Fruit fly (Drosophila melanogaster): Measurements from ENCODE around the gene CG34316.

The CG34316 gene

DNA sequence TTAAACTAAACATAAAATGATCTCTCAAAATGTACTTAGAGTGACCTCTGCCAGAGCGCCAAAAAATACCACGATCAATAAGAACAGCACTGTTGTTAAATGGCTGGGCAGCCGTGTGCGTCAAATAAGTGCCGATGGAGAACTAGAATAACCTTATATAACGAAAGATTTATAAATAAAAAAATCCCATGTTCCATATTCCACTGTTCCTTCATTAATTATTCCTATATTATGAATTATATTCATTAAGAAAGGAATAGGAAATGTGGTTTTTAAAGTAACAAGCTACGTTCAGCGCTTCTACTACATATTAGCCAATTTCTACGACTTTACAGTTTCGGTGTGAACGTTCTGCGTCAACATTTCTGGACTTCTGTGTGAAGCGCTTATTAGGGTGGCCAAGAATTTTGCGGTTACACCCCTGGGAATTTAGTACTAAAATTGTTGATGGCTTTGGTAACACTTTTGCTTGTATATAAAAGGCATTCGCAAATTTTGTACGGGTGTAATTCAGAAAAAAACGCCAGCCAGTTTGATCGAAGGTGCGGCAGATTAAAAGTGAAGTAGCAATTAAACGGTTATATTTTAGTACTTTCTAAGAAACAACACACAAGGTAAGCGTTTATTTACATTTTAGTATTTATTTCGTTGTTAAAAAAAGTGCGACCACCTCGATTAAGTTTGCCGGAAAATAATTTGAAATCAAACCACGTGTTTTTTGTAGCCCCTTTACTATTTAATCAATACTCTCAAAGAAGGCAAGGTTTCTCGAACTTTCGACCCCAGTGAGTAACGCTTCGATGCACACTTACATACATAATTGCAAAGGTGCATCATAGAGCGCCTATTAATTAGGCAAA is 12.0 kb downstream of the CG34316 start, which contains the start of the genes tefu and Hsc70-4 (continued):
- TF ChIP-seq Fer2 (tag; optimal IDR thresholded peaks at IDR 0.05) (peak; percentile 21), Six4 (GFP tag; optimal IDR thresholded peaks at IDR 0.05) (peak; percentile 44), CG13894 (tag; optimal IDR thresholded peaks at IDR 0.05) (peak; percentile 76), Abd-B (GFP tag; optimal IDR thresholded peaks at IDR 0.05) (peak; percentile 92), eve (GFP tag; optimal IDR thresholded peaks at IDR 0.05) (no peak), pho (GFP tag; optimal IDR thresholded peaks at IDR 0.05) (peak; percentile 62), h (optimal IDR thresholded peaks at IDR 0.05) (no peak), tio (GFP tag; optimal IDR thresholded peaks at IDR 0.05) (no peak), trh (GFP tag; optimal IDR thresholded peaks at IDR 0.05) (peak; percentile 14), HLH3B (GFP tag; IDR thresholded peaks at IDR 0.05) (peak; percentile 65; the same call in 1 of the 2 replicates), CG9932 (GFP tag; IDR thresholded peaks at IDR 0.05) (peak; percentile 90), tin (GFP tag; optimal IDR thresholded peaks at IDR 0.05) (peak; percentile 78), schlank (tag; optimal IDR thresholded peaks at IDR 0.05) (peak; percentile 28), CG2129 (GFP tag; IDR thresholded peaks at IDR 0.05; ENCODE audit: partially characterized antibody) (no peak), Meics (GFP tag; optimal IDR thresholded peaks at IDR 0.05) (peak; percentile 80), zf30C (GFP tag; optimal IDR thresholded peaks at IDR 0.05) (no peak), croc (GFP tag; conservative IDR thresholded peaks at IDR 0.05) (peak; percentile 49; the same call in 2 of the 3 replicates), stc (GFP tag; IDR thresholded peaks at IDR 0.05) (0 out of 2 replicates have a peak, but pooled peaks have one; percentile 29), klu (GFP tag; IDR thresholded peaks at IDR 0.05) (peak; percentile 81), corto (GFP tag; optimal IDR thresholded peaks at IDR 0.05) (no peak), CG8944 (GFP tag; optimal IDR thresholded peaks at IDR 0.05) (peak; percentile 48), Sry-β (GFP tag; optimal IDR thresholded peaks at IDR 0.05) (peak; percentile 62), CG6854 (GFP tag; optimal IDR thresholded peaks at IDR 0.05) (no peak), CG1792 (GFP tag; optimal IDR thresholded peaks at IDR 0.05) (peak; percentile 55), so (GFP tag; IDR thresholded peaks at IDR 0.05) (peak; percentile 62; the same call in 1 of the 3 replicates), CG8290 (GFP tag; optimal IDR thresholded peaks at IDR 0.05) (peak; percentile 79), CG8290 (tag; optimal IDR thresholded peaks at IDR 0.05) (peak in 1 of 2 experiments; percentile 72), CG2712 (tag; optimal IDR thresholded peaks at IDR 0.05) (no peak), CG8089 (GFP tag; optimal IDR thresholded peaks at IDR 0.05) (peak; percentile 53), lov (optimal IDR thresholded peaks at IDR 0.05) (no peak), lov (GFP tag; IDR thresholded peaks at IDR 0.05) (no peak; the same call in 2 of the 3 replicates), her (GFP tag; optimal IDR thresholded peaks at IDR 0.05) (peak; percentile 28), Lhr (GFP tag; optimal IDR thresholded peaks at IDR 0.05) (peak; percentile 95), CG17912 (GFP tag; optimal IDR thresholded peaks at IDR 0.05) (peak; percentile 98), fd96Cb (tag; optimal IDR thresholded peaks at IDR 0.05) (peak; percentile 80), wdn (GFP tag; IDR thresholded peaks at IDR 0.05) (peak; percentile 62; the same call in 1 of the 2 replicates), Oli (tag; optimal IDR thresholded peaks at IDR 0.05) (peak; percentile 69), CG11247 (GFP tag; IDR thresholded peaks at IDR 0.05) (peak; percentile 48; the same call in 1 of the 2 replicates), CG32532 (GFP tag; IDR thresholded peaks at IDR 0.05) (peak; percentile 80), Nf-YB (GFP tag; optimal IDR thresholded peaks at IDR 0.05) (no peak), CG18011 (GFP tag; optimal IDR thresholded peaks at IDR 0.05) (no peak), slou (GFP tag; optimal IDR thresholded peaks at IDR 0.05) (peak; percentile 81), CG12236 (GFP tag; optimal IDR thresholded peaks at IDR 0.05) (peak; percentile 2), CG10654 (GFP tag; optimal IDR thresholded peaks at IDR 0.05) (peak; percentile 81), ato (GFP tag; IDR thresholded peaks at IDR 0.05; ENCODE audit: partially characterized antibody) (0 out of 2 replicates have a peak, but pooled peaks have one; percentile 17), Mad (GFP tag; optimal IDR thresholded peaks at IDR 0.05) (peak; percentile 68), HLH4C (GFP tag; IDR thresholded peaks at IDR 0.05; ENCODE audit: partially characterized antibody) (peak; percentile 11; the same call in 1 of the 3 replicates), fd64A (GFP tag; optimal IDR thresholded peaks at IDR 0.05) (no peak), twi (tag; optimal IDR thresholded peaks at IDR 0.05) (peak; percentile 61)

Measured in whole organism, embryonic.